Worm (Caenorhabditis elegans): ENCODE data around the gene mrps-18.C.
A peak's percentile ranks its signal among the peaks of the same experiment; 100 is the strongest.

mrps-18.C gene

DNA sequence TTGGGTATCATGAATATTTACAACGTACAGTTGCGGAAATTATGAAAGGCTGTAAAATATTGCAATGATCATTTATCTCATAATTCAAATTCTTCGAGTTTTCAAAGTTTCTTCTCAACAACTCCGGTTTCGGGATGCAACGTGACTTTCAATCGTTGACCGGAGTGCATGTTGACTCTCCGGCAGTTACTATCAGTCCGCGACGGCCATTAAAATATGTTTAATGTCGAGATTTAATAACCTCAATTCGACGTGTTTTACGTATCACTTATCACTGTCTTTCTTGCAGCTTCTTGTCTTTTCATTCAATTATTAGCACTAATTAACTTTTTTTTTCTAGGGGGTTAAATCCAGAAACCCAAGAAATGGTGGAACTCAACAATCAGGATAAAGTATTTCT is 17.8 kb upstream of the mrps-18.C start, which contains the start of gene tsp-10:
TSS of gene tsp-10 (plus strand) at position 366 of the 400 bp plus-strand sequence.
- TF ChIP-seq mef-2 (tag; optimal IDR thresholded peaks at IDR 0.05) (no peak), ceh-88 (GFP tag; IDR thresholded peaks at IDR 0.05) (no peak), hlh-17 (GFP tag; optimal IDR thresholded peaks at IDR 0.05; ENCODE audit: borderline replicate concordance) (no peak)

DNA sequence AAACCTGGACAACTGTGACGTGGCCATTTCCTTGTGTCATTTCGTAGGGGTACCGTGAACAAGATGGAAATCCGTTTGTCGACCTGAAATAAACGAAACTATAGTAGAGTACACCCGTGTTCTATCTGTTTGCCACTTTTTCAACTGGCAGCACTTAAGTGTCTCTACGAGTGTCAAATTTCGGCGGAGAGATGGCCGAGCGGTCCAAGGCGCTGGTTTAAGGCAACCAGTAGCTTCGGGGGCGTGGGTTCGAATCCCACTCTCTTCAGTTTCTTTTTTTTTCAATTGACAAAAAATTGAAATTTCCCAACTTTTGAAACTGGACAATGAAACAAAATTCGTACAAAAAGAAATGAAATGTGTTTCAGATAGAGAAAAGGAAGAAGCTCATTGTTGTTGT is 14.4 kb upstream of the mrps-18.C start:
- TF ChIP-seq ets-5 (GFP tag; IDR thresholded peaks at IDR 0.05) (no peak), xbp-1 (tag; optimal IDR thresholded peaks at IDR 0.05) (peak; percentile 26), nhr-12 (tag; optimal IDR thresholded peaks at IDR 0.05) (no peak), ceh-88 (GFP tag; IDR thresholded peaks at IDR 0.05) (no peak), nhr-71 (tag; optimal IDR thresholded peaks at IDR 0.05) (peak; percentile 56), pqm-1 (tag; optimal IDR thresholded peaks at IDR 0.05) (no peak), pax-3 (tag; optimal IDR thresholded peaks at IDR 0.05) (no peak), lin-14 (GFP tag; optimal IDR thresholded peaks at IDR 0.05) (peak; percentile 46), fkh-10 (GFP tag; optimal IDR thresholded peaks at IDR 0.05) (no peak), sup-37 (GFP tag; optimal IDR thresholded peaks at IDR 0.05) (no peak), C16A3.4 (tag; optimal IDR thresholded peaks at IDR 0.05) (no peak), rnt-1 (tag; optimal IDR thresholded peaks at IDR 0.05) (peak; percentile 48), fkh-8 (tag; optimal IDR thresholded peaks at IDR 0.05) (no peak), hlh-4 (tag; optimal IDR thresholded peaks at IDR 0.05) (no peak), zip-4 (GFP tag; optimal IDR thresholded peaks at IDR 0.05) (no peak), alr-1 (tag; optimal IDR thresholded peaks at IDR 0.05; ENCODE audit: borderline replicate concordance) (no peak), nhr-77 (tag; optimal IDR thresholded peaks at IDR 0.05) (peak; percentile 45), jun-1 (tag; optimal IDR thresholded peaks at IDR 0.05) (no peak), snpc-4 (tag; optimal IDR thresholded peaks at IDR 0.05) (no peak), sptf-1 (tag; optimal IDR thresholded peaks at IDR 0.05) (no peak), elt-3 (tag; optimal IDR thresholded peaks at IDR 0.05) (peak in 2 of 6 experiments; percentile 9 to 17), ztf-4 (tag; optimal IDR thresholded peaks at IDR 0.05) (no peak), ceh-8 (GFP tag; optimal IDR thresholded peaks at IDR 0.05) (no peak), efl-1 (optimal IDR thresholded peaks at IDR 0.05) (peak in 1 of 2 experiments; percentile 31), efl-1 (GFP tag; optimal IDR thresholded peaks at IDR 0.05 in 1 of 2) (peak; percentile 17 to 89), skn-1 (tag; optimal IDR thresholded peaks at IDR 0.05) (peak; percentile 7), fkh-4 (tag; optimal IDR thresholded peaks at IDR 0.05; ENCODE audit: borderline replicate concordance) (no peak), nhr-19 (GFP tag; conservative IDR thresholded peaks at IDR 0.05) (peak; percentile 64), tlp-1 (tag; optimal IDR thresholded peaks at IDR 0.05) (no peak), hpl-2 (GFP tag; optimal IDR thresholded peaks at IDR 0.05) (no peak), swsn-7 (tag; optimal IDR thresholded peaks at IDR 0.05) (peak; percentile 32), F16B12.6 (tag; optimal IDR thresholded peaks at IDR 0.05) (no peak), nhr-237 (tag; optimal IDR thresholded peaks at IDR 0.05) (no peak), unc-30 (tag; optimal IDR thresholded peaks at IDR 0.05) (no peak), sox-4 (tag; optimal IDR thresholded peaks at IDR 0.05) (no peak), lir-3 (tag; optimal IDR thresholded peaks at IDR 0.05; ENCODE audit: poor library complexity) (peak; percentile 25), nhr-76 (tag; optimal IDR thresholded peaks at IDR 0.05) (no peak), zag-1 (tag; optimal IDR thresholded peaks at IDR 0.05) (no peak), nhr-20 (tag; optimal IDR thresholded peaks at IDR 0.05) (peak; percentile 85), nhr-11 (tag; optimal IDR thresholded peaks at IDR 0.05) (no peak), nhr-28 (tag; optimal IDR thresholded peaks at IDR 0.05) (no peak), blmp-1 (tag; optimal IDR thresholded peaks at IDR 0.05) (no peak), elt-2 (tag; optimal IDR thresholded peaks at IDR 0.05) (no peak), unc-98 (GFP tag; IDR thresholded peaks at IDR 0.05) (no peak), C04F5.9 (tag; optimal IDR thresholded peaks at IDR 0.05) (no peak), hlh-17 (GFP tag; optimal IDR thresholded peaks at IDR 0.05; ENCODE audit: borderline replicate concordance) (no peak), lin-39 (tag; optimal IDR thresholded peaks at IDR 0.05) (no peak), fos-1 (tag; optimal IDR thresholded peaks at IDR 0.05) (no peak), lin-35 (GFP tag; optimal IDR thresholded peaks at IDR 0.05) (peak; percentile 13 to 53), ces-1 (GFP tag; optimal IDR thresholded peaks at IDR 0.05) (no peak), mep-1 (tag; optimal IDR thresholded peaks at IDR 0.05) (peak; percentile 1)
